Worm (Caenorhabditis elegans): ENCODE data around the gene F16G10.5.

Gene F16G10.5

ce11 chrII:2359965-2360364 lies 7.2 kb upstream of the F16G10.5 start, which contains the start of gene F43C11.16:
TSS of gene F43C11.16 (minus strand) at chrII:2360065.
- TF ChIP-seq madf-8 (GFP tag; conservative IDR thresholded peaks at IDR 0.05) (no peak), die-1 (tag; optimal IDR thresholded peaks at IDR 0.05) (no peak), B0019.2 (GFP tag; conservative IDR thresholded peaks at IDR 0.05) (no peak), mxl-1 (tag; optimal IDR thresholded peaks at IDR 0.05) (no peak), somi-1 (GFP tag; optimal IDR thresholded peaks at IDR 0.05) (no peak), zim-3 (tag; optimal IDR thresholded peaks at IDR 0.05) (no peak), ztf-3 (GFP tag; optimal IDR thresholded peaks at IDR 0.05) (no peak), B0035.1 (tag; optimal IDR thresholded peaks at IDR 0.05) (no peak), Y79H2A.3 (GFP tag; conservative IDR thresholded peaks at IDR 0.05) (no peak), F57A8.1 (GFP tag; optimal IDR thresholded peaks at IDR 0.05) (no peak), dpff-1 (tag; optimal IDR thresholded peaks at IDR 0.05) (no peak), mes-4 (tag; optimal IDR thresholded peaks at IDR 0.05) (no peak), F55B11.4 (tag; optimal IDR thresholded peaks at IDR 0.05; ENCODE audit: borderline replicate concordance, insufficient read depth) (no peak), hlh-26 (GFP tag; conservative IDR thresholded peaks at IDR 0.05) (no peak)

- no peak for TF ChIP-seq C06A6.2 (GFP tag; conservative IDR thresholded peaks at IDR 0.05)
- TF ChIP-seq zim-3 (tag; optimal IDR thresholded peaks at IDR 0.05), result no peak
- no peak for TF ChIP-seq B0019.2 (GFP tag; conservative IDR thresholded peaks at IDR 0.05)
- no peak for TF ChIP-seq attf-6 (GFP tag; IDR thresholded peaks at IDR 0.05)
- no peak for TF ChIP-seq lir-1 (GFP tag; conservative IDR thresholded peaks at IDR 0.05)
These were observed 3.4 kb upstream of the F16G10.5 start, which contains the start of gene F43C11.11 for ce11 chrII:2363673-2364072. TSS of gene F43C11.11 (minus strand) at chrII:2363773.

ce11 chrII:2368956-2369355 lies 1.8 kb downstream of the F16G10.5 start, which contains the start of gene hpo-25:
TSS of gene hpo-25 (plus strand) at chrII:2369256.
- TF ChIP-seq ceh-91 (GFP tag; IDR thresholded peaks at IDR 0.05) (no peak), snpc-1.1 (tag; optimal IDR thresholded peaks at IDR 0.05; ENCODE audit: insufficient read depth) (no peak), let-526 (GFP tag; IDR thresholded peaks at IDR 0.05) (no peak), F57C9.4 (tag; optimal IDR thresholded peaks at IDR 0.05) (no peak)

ce11 chrII:2372090-2372489 lies 5.0 kb downstream of the F16G10.5 start, which contains the start of gene F16G10.3:
TSS of gene F16G10.3 (plus strand) at chrII:2372390.
- TF ChIP-seq B0261.1 (tag; optimal IDR thresholded peaks at IDR 0.05) (no peak), nfya-2 (GFP tag; IDR thresholded peaks at IDR 0.05) (no peak), B0336.3 (GFP tag; IDR thresholded peaks at IDR 0.05) (no peak), him-1 (tag; optimal IDR thresholded peaks at IDR 0.05) (no peak), cebp-2 (GFP tag; IDR thresholded peaks at IDR 0.05) (no peak), athp-1 (tag; optimal IDR thresholded peaks at IDR 0.05) (no peak), K11D2.4 (GFP tag; IDR thresholded peaks at IDR 0.05) (no peak)

ce11 chrII:2374973-2375372 lies 7.9 kb downstream of the F16G10.5 start, which contains the start of gene F16G10.2:
TSS of gene F16G10.2 (plus strand) at chrII:2375273.
- TF ChIP-seq mcd-1 (GFP tag; IDR thresholded peaks at IDR 0.05) (no peak), F23B12.7 (tag; optimal IDR thresholded peaks at IDR 0.05; ENCODE audit: insufficient read depth) (no peak), zfh-2 (GFP tag; conservative IDR thresholded peaks at IDR 0.05) (no peak), nhr-120 (GFP tag; IDR thresholded peaks at IDR 0.05) (no peak), ztf-22 (GFP tag; optimal IDR thresholded peaks at IDR 0.05) (no peak), Y95B8A.8 (GFP tag; IDR thresholded peaks at IDR 0.05) (no peak), let-607 (tag; optimal IDR thresholded peaks at IDR 0.05) (no peak), ztf-18 (tag; optimal IDR thresholded peaks at IDR 0.05) (no peak), F39B2.1 (GFP tag; IDR thresholded peaks at IDR 0.05) (no peak), attf-3 (GFP tag; conservative IDR thresholded peaks at IDR 0.05) (no peak), snpc-4 (GFP tag; optimal IDR thresholded peaks at IDR 0.05) (no peak), snpc-4 (tag; optimal IDR thresholded peaks at IDR 0.05) (no peak), sea-2 (GFP tag; IDR thresholded peaks at IDR 0.05) (no peak), lir-1 (GFP tag; conservative IDR thresholded peaks at IDR 0.05) (no peak), T07F8.4 (tag; optimal IDR thresholded peaks at IDR 0.05) (no peak), aptf-2 (GFP tag; conservative IDR thresholded peaks at IDR 0.05) (no peak), ztf-28 (GFP tag; IDR thresholded peaks at IDR 0.05) (no peak)
